Worm (Caenorhabditis elegans) whole organism, young adult: ENCODE data around the gene T15B7.1.

Experiments
- F55B11.4 ChIP-seq: sonication (generic microtip); optimal IDR thresholded peaks from 2 replicates; lab custom pipeline; 2016; ENCODE audit warnings: missing compliant biosample characterization, missing genetic modification characterization, borderline replicate concordance; ENCODE audit not compliant: insufficient read depth
- bed-1 ChIP-seq: fragments of 200-800 bp; sonication (Bioruptor generic); IDR thresholded peaks from 2 replicates; pipeline ENCODE4 v1.3.6; 2022; ENCODE audit warnings: missing genetic modification reagents, missing genetic modification characterization, missing compliant biosample characterization

DNA sequence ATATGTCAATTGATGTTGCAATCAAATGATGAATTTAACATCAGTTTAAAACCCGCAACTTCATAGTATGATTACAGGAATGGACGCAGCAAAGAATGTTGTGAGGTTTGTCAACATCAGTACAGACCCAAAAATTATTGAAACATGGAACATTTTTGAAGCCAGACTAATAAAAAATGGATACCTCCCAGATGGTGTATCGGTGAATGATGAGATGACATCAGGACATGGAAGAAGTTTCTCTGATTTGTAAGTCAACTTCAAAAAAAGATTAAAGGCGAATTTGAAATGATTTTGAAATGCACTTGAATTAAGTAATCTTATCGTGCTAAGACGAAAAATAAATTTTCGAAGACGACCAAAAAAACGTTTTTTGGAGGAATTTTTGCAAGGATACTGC is 28.7 kb upstream of the T15B7.1 start:
- no peak for TF ChIP-seq F55B11.4 (tag; lab: Kevin White, UChicago)
- TF ChIP-seq bed-1 (GFP tag; lab: Robert Waterston, UW) = no peak
